Fruit fly (Drosophila melanogaster): Measurements from ENCODE around the gene CG43093.

DNA sequence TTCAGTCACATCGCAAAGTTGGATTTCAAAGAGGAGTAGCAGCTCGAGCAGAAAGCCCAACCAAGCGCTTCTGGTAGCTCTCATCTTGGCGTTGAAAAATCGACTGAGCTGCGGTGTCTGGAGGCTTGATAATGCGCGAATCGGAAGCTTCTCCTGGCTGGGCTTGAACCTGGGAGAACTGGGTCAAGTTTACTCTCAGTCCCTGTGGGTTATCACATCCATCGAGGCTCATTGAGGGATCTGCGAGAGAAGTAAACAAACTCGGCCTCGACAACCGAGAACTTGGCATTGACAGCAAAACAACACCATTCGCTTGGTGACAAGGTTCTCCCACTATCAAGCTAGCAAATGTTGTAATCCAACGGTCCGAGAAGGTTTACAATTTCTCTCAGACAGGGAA, 9.1 kb downstream of the CG43093 start, which contains the start of gene Nepl13:
- TF ChIP-seq CG8478 (optimal IDR thresholded peaks at IDR 0.05) (no peak), CTCF (optimal IDR thresholded peaks at IDR 0.05) (no peak)

Data from S2 (cell line).